Worm (Caenorhabditis elegans) whole organism, young adult: ENCODE measurements around the gene cdf-1.
A peak's percentile ranks its signal among the peaks of the same experiment; 100 is the strongest.

ENCODE experiments used
- C06A6.2 ChIP-seq: fragments of 200-800 bp; sonication (Bioruptor generic); conservative IDR thresholded peaks from 2 replicates; pipeline ENCODE4 v1.3.6; 2022; ENCODE audit warnings: missing genetic modification characterization, missing compliant biosample characterization
- F33H1.4 ChIP-seq: fragments of 200-800 bp; sonication (Bioruptor generic); IDR thresholded peaks from 2 replicates; pipeline ENCODE4 v1.3.6; 2022; ENCODE audit warnings: missing genetic modification reagents, missing genetic modification characterization, missing compliant biosample characterization
- F39B2.1 ChIP-seq: fragments of 200-800 bp; sonication (Bioruptor generic); IDR thresholded peaks from 2 replicates; pipeline ENCODE4 v1.3.6; 2022; ENCODE audit warnings: missing genetic modification reagents, missing genetic modification characterization, missing compliant biosample characterization
- F49E8.2 ChIP-seq: sonication (generic microtip); optimal IDR thresholded peaks from 3 replicates; lab custom pipeline; 2017; ENCODE audit warnings: missing genetic modification characterization, mild to moderate bottlenecking, missing compliant biosample characterization, antibody characterized with exemption, moderate library complexity; ENCODE audit not compliant: insufficient read depth
- F52B5.7 ChIP-seq: sonication (generic microtip); optimal IDR thresholded peaks from 2 replicates; lab custom pipeline; 2016; ENCODE audit warnings: mild to moderate bottlenecking, missing genetic modification characterization, missing compliant biosample characterization
- F57A8.1 ChIP-seq: fragments of 200-800 bp; sonication (Bioruptor generic); optimal IDR thresholded peaks from 2 replicates; lab custom pipeline; 2018; ENCODE audit warnings: mild to moderate bottlenecking, missing genetic modification characterization, moderate library complexity, missing compliant biosample characterization
- T07F8.4 ChIP-seq: sonication (generic microtip); optimal IDR thresholded peaks from 2 replicates; lab custom pipeline; 2016; ENCODE audit warnings: mild to moderate bottlenecking, missing genetic modification characterization, moderate library complexity, missing compliant biosample characterization
- Y53F4B.3 ChIP-seq: fragments of 200-800 bp; sonication (Bioruptor generic); IDR thresholded peaks from 2 replicates; pipeline ENCODE4 v1.3.6; 2022; ENCODE audit warnings: missing genetic modification reagents, missing genetic modification characterization, missing compliant biosample characterization
- Y56A3A.18 ChIP-seq: fragments of 200-800 bp; sonication (Bioruptor generic); IDR thresholded peaks from 2 replicates; pipeline ENCODE4 v1.3.6; 2022; ENCODE audit warnings: missing genetic modification reagents, missing genetic modification characterization, missing compliant biosample characterization
- Y95B8A.8 ChIP-seq: fragments of 200-800 bp; sonication (Bioruptor generic); IDR thresholded peaks from 2 replicates; pipeline ENCODE4 v1.3.6; 2022; ENCODE audit warnings: missing genetic modification reagents, missing genetic modification characterization, missing compliant biosample characterization
- athp-1 ChIP-seq: sonication (generic microtip); optimal IDR thresholded peaks from 2 replicates; lab custom pipeline; 2017; ENCODE audit warnings: mild to moderate bottlenecking, missing genetic modification characterization, missing compliant biosample characterization
- attf-5 ChIP-seq: fragments of 200-800 bp; sonication (Bioruptor generic); optimal IDR thresholded peaks from 2 replicates; lab custom pipeline; 2018; ENCODE audit warnings: mild to moderate bottlenecking, missing genetic modification characterization, missing compliant biosample characterization
- bed-1 ChIP-seq: fragments of 200-800 bp; sonication (Bioruptor generic); IDR thresholded peaks from 2 replicates; pipeline ENCODE4 v1.3.6; 2022; ENCODE audit warnings: missing genetic modification reagents, missing genetic modification characterization, missing compliant biosample characterization
- cebp-1 ChIP-seq, 2 experiments: fragments of 200-800 bp in 1 of 2; sonication (Bioruptor generic) in 1 of 2; sonication (generic microtip) in 1 of 2; IDR thresholded peaks in 1 of 2; optimal IDR thresholded peaks in 1 of 2; 2 replicates each; pipeline versions ENCODE4 v1.3.6 to Lab custom; 2017 to 2022; ENCODE audit warnings: missing compliant biosample characterization in 2 of 2, missing genetic modification characterization in 2 of 2, mild to moderate bottlenecking in 1 of 2, missing genetic modification reagents in 1 of 2, moderate library complexity in 1 of 2
- ceh-27 ChIP-seq: fragments of 200-800 bp; sonication (Bioruptor generic); optimal IDR thresholded peaks from 2 replicates; lab custom pipeline; 2018; ENCODE audit warnings: mild to moderate bottlenecking, missing genetic modification characterization, moderate library complexity, missing compliant biosample characterization
- dox-1 ChIP-seq: fragments of 200-800 bp; sonication (Bioruptor generic); IDR thresholded peaks from 2 replicates; pipeline ENCODE4 v1.3.6; 2022; ENCODE audit warnings: missing genetic modification reagents, missing genetic modification characterization, missing compliant biosample characterization
- dpff-1 ChIP-seq: sonication (generic microtip); optimal IDR thresholded peaks from 2 replicates; lab custom pipeline; 2017; ENCODE audit warnings: mild to moderate bottlenecking, missing genetic modification characterization, missing compliant biosample characterization
- efl-1 ChIP-seq: fragments of 150-350 bp; optimal IDR thresholded peaks from 2 replicates; lab custom pipeline; 2014; ENCODE audit warnings: missing biosample characterization, missing genetic modification reagents, missing genetic modification characterization
- egrh-3 ChIP-seq: fragments of 200-800 bp; sonication (Bioruptor generic); IDR thresholded peaks from 2 replicates; pipeline ENCODE4 v1.3.6; 2022; ENCODE audit warnings: missing genetic modification reagents, missing genetic modification characterization, missing compliant biosample characterization
- ets-4 ChIP-seq: fragments of 200-800 bp; sonication (Bioruptor generic); optimal IDR thresholded peaks from 2 replicates; lab custom pipeline; 2018; ENCODE audit warnings: mild to moderate bottlenecking, missing genetic modification characterization, missing compliant biosample characterization
- gei-17 ChIP-seq: fragments of 200-800 bp; sonication (Bioruptor generic); optimal IDR thresholded peaks from 2 replicates; lab custom pipeline; 2018; ENCODE audit warnings: mild to moderate bottlenecking, missing genetic modification characterization, missing compliant biosample characterization
- hlh-12 ChIP-seq: sonication (generic microtip); optimal IDR thresholded peaks from 2 replicates; lab custom pipeline; 2016; ENCODE audit warnings: missing genetic modification characterization, missing compliant biosample characterization
- hmg-20 ChIP-seq: fragments of 200-800 bp; sonication (Bioruptor generic); IDR thresholded peaks from 2 replicates; pipeline ENCODE4 v1.3.6; 2022; ENCODE audit warnings: missing genetic modification reagents, missing genetic modification characterization, missing compliant biosample characterization
- hsf-1 ChIP-seq: fragments of 200-800 bp; sonication (Bioruptor generic); IDR thresholded peaks from 2 replicates; pipeline ENCODE4 v1.3.6; 2022; ENCODE audit warnings: missing genetic modification reagents, missing genetic modification characterization, missing compliant biosample characterization
- let-607 ChIP-seq, 2 experiments: fragments of 200-800 bp in 1 of 2; sonication (Bioruptor generic) in 1 of 2; sonication (generic microtip) in 1 of 2; optimal IDR thresholded peaks; 2 replicates each; lab custom pipeline; 2016 to 2018; ENCODE audit warnings: mild to moderate bottlenecking in 2 of 2, missing compliant biosample characterization in 2 of 2, missing genetic modification characterization in 2 of 2, moderate library complexity in 2 of 2, missing genotype in 1 of 2
- lin-40 ChIP-seq: sonication (generic microtip); optimal IDR thresholded peaks from 2 replicates; lab custom pipeline; 2016; ENCODE audit warnings: missing genetic modification characterization, mild to moderate bottlenecking, missing compliant biosample characterization, missing genotype, missing genetic modification reagents
- lin-54 ChIP-seq: fragments of 200-800 bp; sonication (Bioruptor generic); optimal IDR thresholded peaks from 2 replicates; lab custom pipeline; 2018; ENCODE audit warnings: mild to moderate bottlenecking, missing genetic modification characterization, missing compliant biosample characterization
- madf-3 ChIP-seq: fragments of 200-800 bp; sonication (Bioruptor generic); IDR thresholded peaks from 2 replicates; pipeline ENCODE4 v1.3.6; 2022; ENCODE audit warnings: missing genetic modification reagents, missing genetic modification characterization, missing compliant biosample characterization
- mxl-1 ChIP-seq: sonication (generic microtip); optimal IDR thresholded peaks from 2 replicates; lab custom pipeline; 2016; ENCODE audit warnings: missing genetic modification characterization, missing compliant biosample characterization
- nfya-2 ChIP-seq: fragments of 200-800 bp; sonication (Bioruptor generic); IDR thresholded peaks from 2 replicates; pipeline ENCODE4 v1.3.6; 2022; ENCODE audit warnings: missing genetic modification reagents, missing genetic modification characterization, missing compliant biosample characterization
- nhr-179 ChIP-seq: sonication (generic microtip); optimal IDR thresholded peaks from 2 replicates; lab custom pipeline; 2016; ENCODE audit warnings: mild to moderate bottlenecking, missing genetic modification characterization, missing compliant biosample characterization
- nhr-80 ChIP-seq: sonication (generic microtip); optimal IDR thresholded peaks from 2 replicates; lab custom pipeline; 2016; ENCODE audit warnings: missing genetic modification characterization, missing compliant biosample characterization
- nhr-90 ChIP-seq: sonication (generic microtip); optimal IDR thresholded peaks from 2 replicates; lab custom pipeline; 2016; ENCODE audit warnings: missing genotype, mild to moderate bottlenecking, missing genetic modification characterization, missing compliant biosample characterization
- rcor-1 ChIP-seq: fragments of 200-800 bp; sonication (Bioruptor generic); IDR thresholded peaks from 2 replicates; pipeline ENCODE4 v1.3.6; 2022; ENCODE audit warnings: missing genetic modification reagents, missing genetic modification characterization, missing compliant biosample characterization
- repo-1 ChIP-seq: sonication (generic microtip); optimal IDR thresholded peaks from 2 replicates; lab custom pipeline; 2017; ENCODE audit warnings: mild to moderate bottlenecking, missing genetic modification characterization, missing compliant biosample characterization
- snpc-1.1 ChIP-seq: sonication (generic microtip); optimal IDR thresholded peaks from 2 replicates; lab custom pipeline; 2017; ENCODE audit warnings: missing genetic modification characterization, mild to moderate bottlenecking, missing compliant biosample characterization, antibody characterized with exemption, moderate library complexity, missing genotype, missing genetic modification reagents; ENCODE audit not compliant: insufficient read depth
- snpc-1.3 ChIP-seq: sonication (generic microtip); optimal IDR thresholded peaks from 2 replicates; lab custom pipeline; 2017; ENCODE audit warnings: missing genetic modification characterization, mild to moderate bottlenecking, missing compliant biosample characterization, antibody characterized with exemption, moderate library complexity, missing genotype, missing genetic modification reagents; ENCODE audit not compliant: insufficient read depth
- somi-1 ChIP-seq: fragments of 200-800 bp; sonication (Bioruptor generic); optimal IDR thresholded peaks from 2 replicates; lab custom pipeline; 2018; ENCODE audit warnings: mild to moderate bottlenecking, missing genetic modification characterization, missing compliant biosample characterization
- tbx-9 ChIP-seq: sonication (generic microtip); optimal IDR thresholded peaks from 2 replicates; lab custom pipeline; 2016; ENCODE audit warnings: borderline replicate concordance, missing genetic modification characterization, inconsistent platforms, missing compliant biosample characterization
- unc-62 ChIP-seq: fragments of 150-350 bp; optimal IDR thresholded peaks from 2 replicates; lab custom pipeline; 2014; ENCODE audit warnings: missing biosample characterization, missing genetic modification reagents, missing genetic modification characterization
- ztf-3 ChIP-seq: fragments of 200-800 bp; sonication (Bioruptor generic); optimal IDR thresholded peaks from 2 replicates; lab custom pipeline; 2018; ENCODE audit warnings: mild to moderate bottlenecking, missing genetic modification characterization, missing compliant biosample characterization
- ztf-6 ChIP-seq: fragments of 200-800 bp; sonication (Bioruptor generic); IDR thresholded peaks from 2 replicates; pipeline ENCODE4 v1.3.6; 2022; ENCODE audit warnings: missing genetic modification reagents, missing genetic modification characterization, missing compliant biosample characterization

cdf-1 gene

DNA sequence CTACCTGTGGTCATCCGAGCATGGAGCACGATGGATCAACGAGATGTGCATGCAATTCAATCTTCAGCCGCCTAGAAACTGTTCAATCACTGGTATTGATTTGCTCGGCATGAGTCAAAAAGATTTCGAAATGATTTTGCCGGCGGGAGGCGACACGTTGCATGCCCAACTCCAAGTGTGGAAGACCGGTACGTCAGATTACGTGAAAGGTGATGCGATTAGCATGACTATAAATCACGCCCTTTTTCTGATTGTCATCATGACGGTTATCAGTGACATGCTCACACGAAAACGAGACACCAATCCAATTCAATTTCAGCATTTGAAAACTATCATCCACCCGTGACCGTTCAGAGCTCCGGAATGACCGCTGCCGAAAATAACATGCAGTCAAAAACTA is 15.7 kb upstream of the cdf-1 start:
- TF ChIP-seq lin-40 (tag; lab: Kevin White, UChicago) (no peak), ceh-27 (GFP tag; lab: Kevin White, UChicago) (no peak), ets-4 (GFP tag; lab: Kevin White, UChicago) (peak; percentile 72), F52B5.7 (tag; lab: Kevin White, UChicago) (no peak), cebp-1 (GFP tag; IDR thresholded peaks at IDR 0.05; lab: Robert Waterston, UW) (peak; percentile 11; the same call in 1 of the 2 replicates), cebp-1 (tag; optimal IDR thresholded peaks at IDR 0.05; lab: Kevin White, UChicago) (peak; percentile 54), somi-1 (GFP tag; lab: Kevin White, UChicago) (no peak), Y95B8A.8 (GFP tag; lab: Robert Waterston, UW) (no peak), hsf-1 (GFP tag; lab: Robert Waterston, UW) (peak; percentile 11; the same call in 1 of the 2 replicates), snpc-1.1 (tag; lab: Kevin White, UChicago) (no peak), tbx-9 (tag; lab: Kevin White, UChicago) (no peak), nhr-80 (tag; lab: Kevin White, UChicago) (peak; percentile 52), nhr-90 (tag; lab: Kevin White, UChicago) (peak; percentile 6), rcor-1 (GFP tag; lab: Robert Waterston, UW) (no peak), lin-54 (GFP tag; lab: Kevin White, UChicago) (peak; percentile 16), ztf-3 (GFP tag; lab: Kevin White, UChicago) (no peak), unc-62 (GFP tag; lab: Kevin White, UChicago) (peak; percentile 60), let-607 (tag; optimal IDR thresholded peaks at IDR 0.05; lab: Kevin White, UChicago) (peak in 1 of 2 experiments; percentile 47), madf-3 (GFP tag; lab: Robert Waterston, UW) (no peak), gei-17 (GFP tag; lab: Kevin White, UChicago) (no peak)

DNA sequence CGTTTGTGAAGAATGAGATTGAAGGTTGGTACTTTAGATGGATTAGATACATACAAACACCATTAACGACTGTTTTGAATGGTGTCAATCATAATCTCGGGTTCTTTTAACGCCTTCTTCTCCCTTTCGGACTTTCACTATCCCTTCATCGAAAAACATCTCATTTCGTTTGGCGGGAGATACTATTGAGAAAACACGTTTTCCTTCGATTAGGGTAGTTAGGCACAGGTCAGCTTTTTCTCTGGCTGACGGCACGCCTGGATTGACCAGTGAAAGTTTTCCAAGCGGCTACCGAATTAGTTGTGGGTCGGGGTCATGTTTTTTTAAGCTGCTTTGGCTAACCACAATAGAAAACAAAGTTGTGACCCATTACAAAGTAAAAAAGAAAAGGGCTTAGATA is 15.0 kb upstream of the cdf-1 start:
- TF ChIP-seq T07F8.4 (tag; lab: Kevin White, UChicago), result no peak
- TF ChIP-seq madf-3 (GFP tag; lab: Robert Waterston, UW), result 0 out of 2 replicates have a peak, but pooled peaks have one; percentile 70
- no peak for TF ChIP-seq mxl-1 (tag; lab: Kevin White, UChicago)
- no peak for TF ChIP-seq F49E8.2 (tag; lab: Kevin White, UChicago)
- no peak for TF ChIP-seq F57A8.1 (GFP tag; lab: Kevin White, UChicago)
- TF ChIP-seq hlh-12 (tag; lab: Kevin White, UChicago), result no peak
- TF ChIP-seq Y95B8A.8 (GFP tag; lab: Robert Waterston, UW), result no peak

DNA sequence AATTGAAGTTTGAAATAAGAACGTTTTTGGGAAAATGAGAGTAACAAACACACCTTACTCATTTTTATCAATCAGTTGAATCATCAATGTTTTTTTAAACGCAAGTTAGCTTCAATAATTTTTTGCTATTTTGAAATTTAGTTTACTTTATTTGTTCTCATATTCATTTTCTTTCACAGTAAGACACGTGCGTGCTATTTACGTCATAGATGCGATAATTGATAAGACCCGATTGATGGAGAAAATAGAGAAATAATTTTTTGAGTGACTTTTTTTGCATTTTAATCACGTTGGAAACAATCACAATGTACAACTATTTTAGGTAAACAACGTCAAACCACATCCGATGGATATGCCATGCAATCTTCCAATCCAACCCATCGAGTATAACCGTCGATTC is 14.5 kb upstream of the cdf-1 start:
- no peak for TF ChIP-seq repo-1 (tag; lab: Kevin White, UChicago)
- TF ChIP-seq hmg-20, result no peak
- no peak for TF ChIP-seq attf-5
- TF ChIP-seq Y53F4B.3 (GFP tag; lab: Robert Waterston, UW), result no peak
- no peak for TF ChIP-seq efl-1 (GFP tag; lab: Kevin White, UChicago)
- TF ChIP-seq nhr-179 (tag; lab: Kevin White, UChicago), result no peak
- TF ChIP-seq ztf-6 (GFP tag; lab: Robert Waterston, UW), result no peak
- no peak for TF ChIP-seq athp-1 (tag; lab: Kevin White, UChicago)
- no peak for TF ChIP-seq nfya-2 (GFP tag; lab: Robert Waterston, UW)
- no peak for TF ChIP-seq dox-1 (GFP tag; lab: Robert Waterston, UW)
- TF ChIP-seq egrh-3 (GFP tag; lab: Robert Waterston, UW), result no peak
- no peak for TF ChIP-seq F39B2.1 (GFP tag; lab: Robert Waterston, UW)
- TF ChIP-seq Y56A3A.18, result no peak
- TF ChIP-seq dpff-1, result no peak
- no peak for TF ChIP-seq F33H1.4
- no peak for TF ChIP-seq F57A8.1 (GFP tag; lab: Kevin White, UChicago)
- TF ChIP-seq C06A6.2 (GFP tag; lab: Robert Waterston, UW), result no peak
- TF ChIP-seq snpc-1.3, result no peak
- TF ChIP-seq bed-1 (GFP tag; lab: Robert Waterston, UW), result no peak
